Worm (Caenorhabditis elegans) whole organism, L4 larva: ENCODE data around the gene F28F9.3.

Experiments
- R02D3.7 ChIP-seq: fragments of 150-350 bp; sonication (generic microtip); optimal IDR thresholded peaks from 3 replicates; lab custom pipeline; 2014; ENCODE audit warnings: missing biosample characterization, missing genetic modification characterization
- ZK337.2 ChIP-seq: fragments of 200-800 bp; sonication (Bioruptor generic); IDR thresholded peaks from 2 replicates; pipeline ENCODE4 v1.3.6; 2022; ENCODE audit warnings: missing genetic modification reagents, missing genetic modification characterization, missing compliant biosample characterization
- ama-1 ChIP-seq: fragments of 150-350 bp; optimal IDR thresholded peaks from 2 replicates; lab custom pipeline; 2014; ENCODE audit warnings: inconsistent platforms, mixed read lengths
- attf-4 ChIP-seq: sonication (generic microtip); optimal IDR thresholded peaks from 3 replicates; lab custom pipeline; 2017; ENCODE audit warnings: missing biosample characterization, missing genetic modification characterization
- duxl-1 ChIP-seq: sonication (generic microtip); optimal IDR thresholded peaks from 2 replicates; lab custom pipeline; 2016; ENCODE audit warnings: mild to moderate bottlenecking, missing genetic modification characterization, moderate library complexity, missing compliant biosample characterization; ENCODE audit not compliant: poor library complexity
- gei-8 ChIP-seq: fragments of 200-800 bp; sonication (Bioruptor generic); optimal IDR thresholded peaks from 2 replicates; lab custom pipeline; 2018; ENCODE audit warnings: mild to moderate bottlenecking, missing genetic modification characterization, missing compliant biosample characterization
- lin-39 ChIP-seq: fragments of 150-350 bp; optimal IDR thresholded peaks from 2 replicates; lab custom pipeline; 2014; ENCODE audit warnings: missing biosample characterization, missing genetic modification reagents, missing genetic modification characterization
- mep-1 ChIP-seq: fragments of 150-350 bp; sonication (generic microtip); optimal IDR thresholded peaks from 3 replicates; lab custom pipeline; 2014; ENCODE audit warnings: missing biosample characterization, missing genetic modification characterization
- nhr-76 ChIP-seq: fragments of 150-350 bp; optimal IDR thresholded peaks from 2 replicates; lab custom pipeline; 2014; ENCODE audit warnings: missing biosample characterization, missing genetic modification characterization
- snpc-4 ChIP-seq: fragments of 150-350 bp; optimal IDR thresholded peaks from 2 replicates; lab custom pipeline; 2014; ENCODE audit warnings: missing biosample characterization, missing genetic modification characterization
- unc-62 ChIP-seq, 3 experiments: fragments of 150-350 bp in 1 of 3; sonication (generic microtip); optimal IDR thresholded peaks in 2 of 3; peaks in 1 of 3; 1 replicate in 1 of 3; 2 replicates in 2 of 3; lab custom pipeline; 2014 to 2017; ENCODE audit warnings: missing biosample characterization in 3 of 3, missing genetic modification characterization in 3 of 3, missing genetic modification reagents in 3 of 3, missing genotype in 1 of 3
- zag-1 ChIP-seq: fragments of 150-350 bp; optimal IDR thresholded peaks from 2 replicates; lab custom pipeline; 2014; ENCODE audit warnings: missing biosample characterization, missing genetic modification characterization

- TF ChIP-seq ZK337.2 (GFP tag; lab: Robert Waterston, UW), result no peak
- no peak for TF ChIP-seq ama-1
- TF ChIP-seq snpc-4 (tag; lab: Kevin White, UChicago), result no peak
- TF ChIP-seq gei-8, result no peak
- TF ChIP-seq duxl-1 (tag; lab: Kevin White, UChicago), result no peak
- TF ChIP-seq zag-1 (tag; lab: Kevin White, UChicago), result no peak
- TF ChIP-seq nhr-76 (tag; lab: Kevin White, UChicago), result no peak
- no peak for TF ChIP-seq lin-39 (tag; lab: Kevin White, UChicago)
- TF ChIP-seq mep-1 (tag; lab: Kevin White, UChicago), result no peak
- TF ChIP-seq attf-4, result no peak
- TF ChIP-seq unc-62 (GFP tag; optimal IDR thresholded peaks at IDR 0.05 in 1 of 2; lab: Kevin White, UChicago), result peak in 1 of 2 experiments; percentile 67
- TF ChIP-seq unc-62 (tag; optimal IDR thresholded peaks at IDR 0.05; lab: Kevin White, UChicago), result no peak
- no peak for TF ChIP-seq R02D3.7 (tag; lab: Kevin White, UChicago)
Measured at ce11 chrIV:3876955-3877354, 50.3 kb downstream of the F28F9.3 start.
